Worm (Caenorhabditis elegans) whole organism, L3 larva: ENCODE results near the gene col-141.

ENCODE experiments used
- pha-4 ChIP-seq: fragments of 150-350 bp; optimal IDR thresholded peaks from 2 replicates; lab custom pipeline; 2014; ENCODE audit warnings: missing biosample characterization, missing genetic modification reagents, missing genetic modification characterization
- skn-1 ChIP-seq: fragments of 150-350 bp; optimal IDR thresholded peaks from 2 replicates; lab custom pipeline; 2014; ENCODE audit warnings: missing biosample characterization, missing genetic modification characterization

DNA sequence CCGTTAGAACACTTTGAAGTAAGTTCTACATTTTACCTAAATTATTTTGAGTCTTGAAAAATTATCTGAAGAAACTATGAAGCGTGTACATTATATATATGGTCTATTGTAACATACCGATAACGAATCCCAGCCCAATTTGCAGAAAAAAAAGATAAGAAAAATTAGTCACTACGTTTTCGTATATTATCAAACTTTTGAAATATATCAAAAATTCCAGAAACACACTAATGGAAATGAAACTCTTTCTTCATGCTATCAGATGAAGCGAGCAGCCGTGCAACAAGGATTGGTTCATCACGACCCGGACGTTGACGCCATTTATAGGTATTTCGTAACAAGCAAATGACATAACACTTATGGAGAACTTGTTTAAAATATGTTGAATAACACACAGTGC, 17.6 kb upstream of the col-141 start:
- no peak for TF ChIP-seq skn-1 (tag; lab: Kevin White, UChicago)
- no peak for TF ChIP-seq pha-4
